Fruit fly (Drosophila melanogaster): ENCODE measurements around the gene Ada2b.

The Ada2b gene

DNA sequence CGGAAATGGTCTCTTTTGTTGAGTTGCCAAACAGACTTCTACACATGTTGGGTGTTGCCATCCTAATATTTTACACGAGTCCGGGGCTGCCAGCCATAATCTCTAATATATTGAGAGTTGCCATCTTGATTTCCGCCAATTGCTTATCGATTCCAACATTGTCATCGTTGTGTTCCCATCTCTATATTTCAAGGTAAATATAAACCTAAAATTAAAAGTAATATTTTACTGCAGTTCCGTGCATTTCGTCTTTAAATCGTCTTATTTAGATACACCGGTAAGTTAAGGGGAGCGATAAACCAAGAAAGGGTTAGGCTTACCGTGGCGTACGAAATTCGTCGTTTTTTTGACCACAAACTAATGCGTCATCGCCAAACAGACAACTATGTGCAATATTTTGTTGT is 6.9 kb downstream of the Ada2b start, which contains the start of gene PolI (continued):
- TF ChIP-seq ara (GFP tag; IDR thresholded peaks at IDR 0.05) (no peak), Taf1 (GFP tag; IDR thresholded peaks at IDR 0.05) (no peak), CG11247 (GFP tag; IDR thresholded peaks at IDR 0.05) (no peak), CG1602 (GFP tag; optimal IDR thresholded peaks at IDR 0.05) (no peak), CG34376 (GFP tag; optimal IDR thresholded peaks at IDR 0.05) (peak; percentile 8), CG4360 (GFP tag; IDR thresholded peaks at IDR 0.05) (no peak), CG18262 (tag; optimal IDR thresholded peaks at IDR 0.05) (no peak), CG17361 (GFP tag; IDR thresholded peaks at IDR 0.05) (no peak), slou (GFP tag; optimal IDR thresholded peaks at IDR 0.05) (no peak), ftz-f1 (GFP tag; optimal IDR thresholded peaks at IDR 0.05) (peak; percentile 95), CG10147 (GFP tag; optimal IDR thresholded peaks at IDR 0.05) (peak; percentile 30), cad (GFP tag; optimal IDR thresholded peaks at IDR 0.05) (no peak), CG12104 (GFP tag; optimal IDR thresholded peaks at IDR 0.05) (no peak), CG17612 (GFP tag; IDR thresholded peaks at IDR 0.05) (no peak), Rx (GFP tag; IDR thresholded peaks at IDR 0.05) (no peak), Nf-YC (tag; optimal IDR thresholded peaks at IDR 0.05) (peak; percentile 37), CG10366 (GFP tag; IDR thresholded peaks at IDR 0.05) (no peak), luna (GFP tag; optimal IDR thresholded peaks at IDR 0.05) (peak; percentile 41), corto (GFP tag; optimal IDR thresholded peaks at IDR 0.05) (no peak), tll (GFP tag; optimal IDR thresholded peaks at IDR 0.05) (no peak), insv (GFP tag; optimal IDR thresholded peaks at IDR 0.05) (peak in 1 of 2 experiments; percentile 65), CG6813 (GFP tag; optimal IDR thresholded peaks at IDR 0.05) (no peak), Atf3 (GFP tag; optimal IDR thresholded peaks at IDR 0.05) (no peak), CG14014 (GFP tag; IDR thresholded peaks at IDR 0.05) (no peak), Side (GFP tag; optimal IDR thresholded peaks at IDR 0.05) (no peak), Hmx (GFP tag; optimal IDR thresholded peaks at IDR 0.05) (no peak), CG13424 (tag; optimal IDR thresholded peaks at IDR 0.05) (peak; percentile 42), Nf-YA (GFP tag; IDR thresholded peaks at IDR 0.05) (no peak), salm (tag; optimal IDR thresholded peaks at IDR 0.05) (peak; percentile 11), H2.0 (GFP tag; IDR thresholded peaks at IDR 0.05) (no peak), CG12219 (GFP tag; optimal IDR thresholded peaks at IDR 0.05) (no peak), sc (optimal IDR thresholded peaks at IDR 0.05) (no peak), sc (GFP tag; optimal IDR thresholded peaks at IDR 0.05) (no peak), Oli (tag; optimal IDR thresholded peaks at IDR 0.05) (no peak), jumu (GFP tag; optimal IDR thresholded peaks at IDR 0.05) (peak; percentile 28), CG15514 (GFP tag; optimal IDR thresholded peaks at IDR 0.05) (peak; percentile 80), oc (tag; optimal IDR thresholded peaks at IDR 0.05) (peak; percentile 7), CG9932 (GFP tag; IDR thresholded peaks at IDR 0.05) (peak; percentile 62), CG6254 (GFP tag; optimal IDR thresholded peaks at IDR 0.05) (no peak), Opbp (GFP tag; IDR thresholded peaks at IDR 0.05; ENCODE audit: partially characterized antibody) (peak; percentile 59; the same call in 2 of the 3 replicates), ATbp (GFP tag; optimal IDR thresholded peaks at IDR 0.05) (no peak), CG12155 (GFP tag; optimal IDR thresholded peaks at IDR 0.05) (peak; percentile 39), ken (GFP tag; IDR thresholded peaks at IDR 0.05) (no peak), Scr (GFP tag; IDR thresholded peaks at IDR 0.05; ENCODE audit: partially characterized antibody) (peak; percentile 49), fru (optimal IDR thresholded peaks at IDR 0.05) (no peak), tx (GFP tag; optimal IDR thresholded peaks at IDR 0.05) (no peak), pb (GFP tag; optimal IDR thresholded peaks at IDR 0.05) (no peak), Med (GFP tag) (peak; percentile 84), Mrtf (GFP tag; IDR thresholded peaks at IDR 0.05) (no peak), prd (optimal IDR thresholded peaks at IDR 0.05) (no peak), prd (GFP tag; IDR thresholded peaks at IDR 0.05) (no peak), CG1792 (GFP tag; optimal IDR thresholded peaks at IDR 0.05) (no peak), ttk (GFP tag; IDR thresholded peaks at IDR 0.05) (no peak)

Measured in whole organism, embryonic.